Fruit fly (Drosophila melanogaster): Measurements from ENCODE around the gene kis.

- TF ChIP-seq CG8478 (optimal IDR thresholded peaks at IDR 0.05) (no peak), CTCF (optimal IDR thresholded peaks at IDR 0.05) (no peak)
These were observed 28.6 kb downstream of the kis start for dm6 chr2L:221939-222489.

Measured in S2 (cell line).